Worm (Caenorhabditis elegans): Measurements from ENCODE around the gene F36H5.17.

DNA sequence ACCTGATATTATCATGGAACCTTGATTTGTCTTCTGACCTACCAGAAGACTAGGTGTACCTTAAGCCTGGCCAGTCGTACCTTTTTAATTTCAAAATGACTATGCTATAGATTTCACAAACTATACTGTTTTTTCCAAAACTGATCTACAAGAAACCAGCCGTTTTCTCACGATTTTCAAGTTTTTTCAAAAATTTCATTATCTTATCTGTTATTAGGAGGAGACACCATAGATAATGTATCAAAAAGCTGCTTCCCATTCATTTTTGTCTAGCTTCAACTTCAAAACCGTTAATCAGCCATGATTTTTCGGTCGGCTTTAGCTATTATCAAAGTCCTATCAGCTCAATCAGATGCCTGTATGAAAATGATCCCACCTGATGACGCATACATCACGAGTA is 13.4 kb downstream of the F36H5.17 start, which contains the start of gene F36H5.12:
- TF ChIP-seq egl-27 (tag; optimal IDR thresholded peaks at IDR 0.05) (no peak), ceh-28 (tag; optimal IDR thresholded peaks at IDR 0.05) (no peak)

Measured in whole organism, L3 larva.